Fruit fly (Drosophila melanogaster) whole organism, prepupa: ENCODE measurements around the gene Sems.

ENCODE experiments used
- CG10631 ChIP-seq: fragments of 200-800 bp; sonication (Bioruptor generic); optimal IDR thresholded peaks from 2 replicates; lab custom pipeline; 2016; ENCODE audit warnings: missing biosample characterization, missing genetic modification characterization
- CG10669 ChIP-seq: fragments of 200-800 bp; sonication (Bioruptor generic); optimal IDR thresholded peaks from 3 replicates; lab custom pipeline; 2018; ENCODE audit warnings: missing biosample characterization, mild to moderate bottlenecking, missing genetic modification characterization, moderate library complexity
- CG11902 ChIP-seq: fragments of 200-800 bp; sonication (Bioruptor generic); optimal IDR thresholded peaks from 3 replicates; lab custom pipeline; 2016; ENCODE audit warnings: missing biosample characterization, missing genetic modification characterization
- CG15336 ChIP-seq: fragments of 200-800 bp; sonication (Bioruptor generic); IDR thresholded peaks from 2 replicates; pipeline ENCODE4 v1.3.6; 2022; ENCODE audit warnings: missing biosample characterization, missing genetic modification characterization
- CG31627 ChIP-seq: fragments of 200-800 bp; sonication (Bioruptor generic); optimal IDR thresholded peaks from 3 replicates; lab custom pipeline; 2016; ENCODE audit warnings: missing biosample characterization, missing genetic modification characterization
- CG32006 ChIP-seq: fragments of 200-800 bp; sonication (Bioruptor generic); optimal IDR thresholded peaks from 3 replicates; lab custom pipeline; 2017; ENCODE audit warnings: missing biosample characterization, mild to moderate bottlenecking, missing genetic modification characterization
- CG34406 ChIP-seq: fragments of 200-800 bp; sonication (Bioruptor generic); optimal IDR thresholded peaks from 3 replicates; lab custom pipeline; 2016; ENCODE audit warnings: missing biosample characterization, missing genetic modification characterization
- CG3919 ChIP-seq: fragments of 200-800 bp; sonication (Bioruptor generic); optimal IDR thresholded peaks from 3 replicates; lab custom pipeline; 2016; ENCODE audit warnings: missing biosample characterization, missing genetic modification characterization
- CG4318 ChIP-seq: fragments of 200-800 bp; sonication (Bioruptor generic); optimal IDR thresholded peaks from 3 replicates; lab custom pipeline; 2017; ENCODE audit warnings: missing biosample characterization, mild to moderate bottlenecking, missing genetic modification characterization
- CG6163 ChIP-seq: fragments of 200-800 bp; sonication (Bioruptor generic); IDR thresholded peaks from 3 replicates; pipeline ENCODE4 v1.3.6; 2022; ENCODE audit warnings: missing biosample characterization, missing genetic modification characterization
- CG6276 ChIP-seq: fragments of 200-800 bp; sonication (Bioruptor generic); optimal IDR thresholded peaks from 2 replicates; lab custom pipeline; 2017; ENCODE audit warnings: missing biosample characterization, mild to moderate bottlenecking, missing genetic modification characterization
- CG6792 ChIP-seq: fragments of 200-800 bp; sonication (Bioruptor generic); optimal IDR thresholded peaks from 3 replicates; lab custom pipeline; 2016; ENCODE audit warnings: missing biosample characterization, missing genetic modification characterization
- CG6808 ChIP-seq: fragments of 200-800 bp; sonication (Bioruptor generic); optimal IDR thresholded peaks from 3 replicates; lab custom pipeline; 2017; ENCODE audit warnings: missing biosample characterization, missing genetic modification characterization, mild to moderate bottlenecking, moderate library complexity, missing genetic modification reagents
- CG6854 ChIP-seq: fragments of 200-800 bp; sonication (Bioruptor generic); optimal IDR thresholded peaks from 2 replicates; lab custom pipeline; 2017; ENCODE audit warnings: missing biosample characterization, mild to moderate bottlenecking, missing genetic modification characterization
- CG7368 ChIP-seq: fragments of 200-800 bp; sonication (Bioruptor generic); optimal IDR thresholded peaks from 3 replicates; lab custom pipeline; 2016; ENCODE audit warnings: missing biosample characterization, missing genetic modification characterization
- CG8119 ChIP-seq: fragments of 200-800 bp; sonication (Bioruptor generic); IDR thresholded peaks from 3 replicates; pipeline ENCODE4 v1.3.6; 2022; ENCODE audit warnings: missing biosample characterization, missing genetic modification characterization
- CG8632 ChIP-seq: fragments of 200-800 bp; sonication (Bioruptor generic); optimal IDR thresholded peaks from 3 replicates; lab custom pipeline; 2016; ENCODE audit warnings: missing biosample characterization, missing genetic modification characterization
- CG9139 ChIP-seq: fragments of 200-800 bp; sonication (Bioruptor generic); optimal IDR thresholded peaks from 3 replicates; lab custom pipeline; 2017; ENCODE audit warnings: missing biosample characterization, mild to moderate bottlenecking, missing genetic modification characterization
- Eip75B ChIP-seq: fragments of 200-800 bp; sonication (Bioruptor generic); optimal IDR thresholded peaks from 3 replicates; lab custom pipeline; 2016; ENCODE audit warnings: missing biosample characterization, missing genetic modification characterization
- Eip78C ChIP-seq: fragments of 200-800 bp; sonication (Bioruptor generic); peaks from one replicate; lab custom pipeline; 2016; ENCODE audit warnings: missing biosample characterization, missing genetic modification characterization
- Eip93F ChIP-seq: fragments of 200-800 bp; sonication (Bioruptor generic); optimal IDR thresholded peaks from 2 replicates; lab custom pipeline; 2016; ENCODE audit warnings: missing biosample characterization, mild to moderate bottlenecking, missing genetic modification characterization
- Ets21C ChIP-seq: fragments of 200-800 bp; sonication (Bioruptor generic); optimal IDR thresholded peaks from 3 replicates; lab custom pipeline; 2016; ENCODE audit warnings: missing biosample characterization, missing genetic modification characterization
- Ets96B ChIP-seq: fragments of 200-800 bp; optimal IDR thresholded peaks from 2 replicates; lab custom pipeline; 2019; ENCODE audit warnings: missing biosample characterization, mild to moderate bottlenecking, missing genetic modification characterization, moderate library complexity
- Gug ChIP-seq: fragments of 200-800 bp; sonication (Bioruptor generic); IDR thresholded peaks from 2 replicates; pipeline ENCODE4 v1.3.6; 2022; ENCODE audit warnings: missing biosample characterization, missing genetic modification characterization
- Hr38 ChIP-seq: sonication (Bioruptor generic); optimal IDR thresholded peaks from 2 replicates; lab custom pipeline; 2016; ENCODE audit warnings: missing biosample characterization, missing genetic modification characterization
- Hr39 ChIP-seq: fragments of 200-800 bp; sonication (Bioruptor generic); optimal IDR thresholded peaks from 2 replicates; lab custom pipeline; 2016; ENCODE audit warnings: missing biosample characterization, missing genetic modification characterization
- Hr4 ChIP-seq: fragments of 200-800 bp; sonication (Bioruptor generic); optimal IDR thresholded peaks from 3 replicates; lab custom pipeline; 2016; ENCODE audit warnings: missing biosample characterization, missing genetic modification characterization
- Lpt ChIP-seq: fragments of 200-800 bp; sonication (Bioruptor generic); optimal IDR thresholded peaks from 3 replicates; lab custom pipeline; 2016; ENCODE audit warnings: missing biosample characterization, missing genetic modification characterization
- Met ChIP-seq: fragments of 200-800 bp; sonication (Bioruptor generic); optimal IDR thresholded peaks from 3 replicates; lab custom pipeline; 2016; ENCODE audit warnings: missing biosample characterization, missing genetic modification characterization
- OdsH ChIP-seq: fragments of 200-800 bp; sonication (Bioruptor generic); optimal IDR thresholded peaks from 3 replicates; lab custom pipeline; 2016; ENCODE audit warnings: missing biosample characterization, missing genetic modification characterization
- Smox ChIP-seq: fragments of 200-800 bp; sonication (Bioruptor generic); optimal IDR thresholded peaks from 3 replicates; lab custom pipeline; 2016; ENCODE audit warnings: missing biosample characterization, missing genetic modification characterization
- Sox14 ChIP-seq: fragments of 200-800 bp; sonication (Bioruptor generic); optimal IDR thresholded peaks from 3 replicates; lab custom pipeline; 2016; ENCODE audit warnings: missing biosample characterization, missing genetic modification characterization
- Sox15 ChIP-seq: fragments of 200-800 bp; sonication (Bioruptor generic); optimal IDR thresholded peaks from 3 replicates; lab custom pipeline; 2016; ENCODE audit warnings: missing biosample characterization, missing genetic modification characterization
- achi ChIP-seq: fragments of 200-800 bp; sonication (Bioruptor generic); optimal IDR thresholded peaks from 3 replicates; lab custom pipeline; 2016; ENCODE audit warnings: missing biosample characterization, missing genetic modification characterization
- acj6 ChIP-seq: fragments of 200-800 bp; sonication (Bioruptor generic); optimal IDR thresholded peaks from 3 replicates; lab custom pipeline; 2016; ENCODE audit warnings: missing biosample characterization, missing genetic modification characterization
- dsx ChIP-seq: fragments of 200-800 bp; optimal IDR thresholded peaks from 3 replicates; lab custom pipeline; 2019; ENCODE audit warnings: missing biosample characterization, mild to moderate bottlenecking, missing genetic modification characterization, moderate library complexity; ENCODE audit not compliant: poor library complexity, severe bottlenecking
- eg ChIP-seq: fragments of 200-800 bp; sonication (Bioruptor generic); IDR thresholded peaks from 3 replicates; pipeline ENCODE4 v1.3.6; 2022; ENCODE audit warnings: missing biosample characterization, missing genetic modification characterization
- fkh ChIP-seq: fragments of 200-800 bp; sonication (Bioruptor generic); optimal IDR thresholded peaks from 3 replicates; lab custom pipeline; 2017; ENCODE audit warnings: missing biosample characterization, mild to moderate bottlenecking, missing genetic modification characterization, moderate library complexity
- salr ChIP-seq, 2 experiments: fragments of 200-800 bp; sonication (Bioruptor generic); optimal IDR thresholded peaks; 3 replicates each; lab custom pipeline; 2016 to 2018; ENCODE audit warnings: missing biosample characterization in 2 of 2, missing genetic modification characterization in 2 of 2, mild to moderate bottlenecking in 1 of 2
- spab ChIP-seq: fragments of 200-800 bp; sonication (Bioruptor generic); optimal IDR thresholded peaks from 2 replicates; lab custom pipeline; 2017; ENCODE audit warnings: missing biosample characterization, mild to moderate bottlenecking, missing genetic modification characterization, missing genetic modification reagents
- ss ChIP-seq, 2 experiments: fragments of 200-800 bp; sonication (Bioruptor generic); optimal IDR thresholded peaks; 2 replicates in 1 of 2; 3 replicates in 1 of 2; lab custom pipeline; 2017 to 2018; ENCODE audit warnings: mild to moderate bottlenecking in 2 of 2, missing biosample characterization in 2 of 2, missing genetic modification characterization in 2 of 2, moderate library complexity in 1 of 2
- svp ChIP-seq: fragments of 200-800 bp; sonication (Bioruptor generic); peaks from one replicate; lab custom pipeline; 2016; ENCODE audit warnings: missing biosample characterization, missing genetic modification characterization
- topi ChIP-seq: fragments of 200-800 bp; sonication (Bioruptor generic); optimal IDR thresholded peaks from 3 replicates; lab custom pipeline; 2016; ENCODE audit warnings: missing biosample characterization, missing genetic modification characterization

The Sems gene

DNA sequence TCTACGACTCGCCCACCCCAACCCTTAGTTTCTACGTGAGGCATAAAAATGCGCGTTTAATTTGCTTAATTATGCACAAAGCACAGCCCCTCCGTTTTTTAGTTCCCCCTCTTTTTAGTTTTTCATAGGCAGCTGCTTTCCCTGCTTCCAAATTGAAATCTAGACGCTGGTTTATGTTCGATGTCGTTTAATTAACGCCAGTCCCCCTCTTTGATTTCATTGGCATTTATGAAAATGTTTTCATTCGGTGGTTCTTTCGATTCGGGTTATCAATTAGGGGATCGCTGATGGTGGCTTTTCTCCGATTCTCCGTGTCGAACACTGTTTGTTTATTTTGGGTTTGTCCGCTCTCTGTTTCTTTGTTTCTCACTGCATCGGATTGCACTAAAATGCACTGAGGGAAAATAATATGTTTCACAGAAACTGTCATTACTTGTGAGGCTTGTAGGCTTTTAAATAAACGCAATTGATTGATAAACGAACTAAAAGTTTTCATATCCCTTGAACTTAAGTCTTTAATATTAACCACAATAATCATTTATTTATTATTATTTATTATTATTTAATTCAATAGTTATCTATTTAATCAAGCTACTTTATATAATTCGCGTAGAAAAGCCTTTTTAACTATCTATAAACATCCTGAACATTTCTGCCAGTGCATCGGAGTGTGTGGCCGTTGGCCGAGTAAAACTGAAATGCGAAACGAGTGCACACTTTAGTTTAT is 26.3 kb downstream of the Sems start (continued):
- peak; percentile 84 for TF ChIP-seq CG8119 (GFP tag; lab: Robert Waterston, UW)
- TF ChIP-seq spab (GFP tag; lab: Kevin White, UChicago) = peak; percentile 74
- peak; percentile 39 to 49 for TF ChIP-seq ss (GFP tag; optimal IDR thresholded peaks at IDR 0.05; lab: Kevin White, UChicago)
- TF ChIP-seq Met (GFP tag; lab: Kevin White, UChicago) = peak; percentile 40
- peak; percentile 60 for TF ChIP-seq CG7368 (GFP tag; lab: Kevin White, UChicago)
- no peak for TF ChIP-seq Ets21C (GFP tag; lab: Kevin White, UChicago)
- peak; percentile 30 for TF ChIP-seq Sox14 (GFP tag; lab: Kevin White, UChicago)
- TF ChIP-seq CG8632 (GFP tag; lab: Kevin White, UChicago) = peak; percentile 80
- TF ChIP-seq CG10669 (GFP tag; lab: Kevin White, UChicago) = peak; percentile 72
- TF ChIP-seq Ets96B (tag; lab: Kevin White, UChicago) = peak; percentile 79
- peak; percentile 36 for TF ChIP-seq topi
- TF ChIP-seq CG6854 (GFP tag; lab: Kevin White, UChicago) = no peak
- TF ChIP-seq CG10631 (GFP tag; lab: Kevin White, UChicago) = peak; percentile 69
- peak; percentile 0 to 46 for TF ChIP-seq salr (GFP tag; optimal IDR thresholded peaks at IDR 0.05; lab: Kevin White, UChicago)
- no peak for TF ChIP-seq CG31627 (GFP tag; lab: Kevin White, UChicago)
- no peak; the same call in 2 of the 3 replicates for TF ChIP-seq CG6163 (GFP tag; lab: Robert Waterston, UW)
- TF ChIP-seq Hr39 (GFP tag; lab: Kevin White, UChicago) = peak; percentile 11
- TF ChIP-seq dsx = peak; percentile 82
- TF ChIP-seq Eip78C (GFP tag; lab: Kevin White, UChicago) = peak; percentile 90
- no peak for TF ChIP-seq fkh (GFP tag; lab: Kevin White, UChicago)
- peak; percentile 75 for TF ChIP-seq CG34406
- no peak for TF ChIP-seq Hr38 (GFP tag; lab: Kevin White, UChicago)
- TF ChIP-seq Eip93F (GFP tag; lab: Kevin White, UChicago) = no peak
- TF ChIP-seq CG6792 (GFP tag; lab: Kevin White, UChicago) = peak; percentile 48
- TF ChIP-seq Eip75B (GFP tag; lab: Kevin White, UChicago) = peak; percentile 62
- TF ChIP-seq Sox15 = peak; percentile 37
- TF ChIP-seq eg = peak; percentile 63; the same call in 2 of the 3 replicates
- peak; percentile 67 for TF ChIP-seq CG6276
- TF ChIP-seq Gug (GFP tag; lab: Robert Waterston, UW) = peak; percentile 54; the same call in 1 of the 2 replicates
- peak; percentile 33 for TF ChIP-seq Smox (GFP tag; lab: Kevin White, UChicago)
- peak; percentile 75 for TF ChIP-seq CG15336
- peak; percentile 70 for TF ChIP-seq OdsH (GFP tag; lab: Kevin White, UChicago)
- peak; percentile 61 for TF ChIP-seq CG9139 (GFP tag; lab: Kevin White, UChicago)
- TF ChIP-seq achi = peak; percentile 78
- peak; percentile 67 for TF ChIP-seq acj6 (GFP tag; lab: Kevin White, UChicago)
- TF ChIP-seq CG11902 = peak; percentile 33
- TF ChIP-seq CG6808 = peak; percentile 61
- peak; percentile 62 for TF ChIP-seq Lpt (GFP tag; lab: Kevin White, UChicago)
- TF ChIP-seq CG4318 (GFP tag; lab: Kevin White, UChicago) = peak; percentile 70
- TF ChIP-seq CG3919 (GFP tag; lab: Kevin White, UChicago) = peak; percentile 59
- TF ChIP-seq, all 60 proteins: peak for 50

DNA sequence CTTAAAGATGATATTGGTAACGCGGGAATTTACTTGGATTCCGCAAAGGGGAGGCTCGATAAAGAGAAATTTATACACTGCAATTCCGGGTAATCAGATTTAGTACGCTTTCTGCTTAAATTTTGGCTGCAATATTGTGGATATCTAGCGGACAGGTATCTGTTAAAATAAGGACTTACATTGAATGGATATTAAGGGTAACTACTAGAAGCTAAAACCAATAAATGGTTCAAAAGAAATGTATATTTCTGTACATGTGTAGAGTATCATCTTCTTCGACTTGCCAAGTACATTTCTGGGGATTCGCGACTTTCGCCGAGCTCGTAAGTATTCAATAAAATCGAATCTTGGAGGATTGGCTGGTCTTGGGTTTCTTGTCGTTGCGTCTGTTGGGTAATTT is 27.1 kb downstream of the Sems start:
- TF ChIP-seq Hr4 (GFP tag; lab: Kevin White, UChicago) (no peak), CG15336 (0 out of 2 replicates have a peak, but pooled peaks have one; percentile 21), CG32006 (GFP tag; lab: Kevin White, UChicago) (peak; percentile 32), Ets21C (GFP tag; lab: Kevin White, UChicago) (no peak), OdsH (GFP tag; lab: Kevin White, UChicago) (peak; percentile 15), acj6 (GFP tag; lab: Kevin White, UChicago) (peak; percentile 1), Ets96B (tag; lab: Kevin White, UChicago) (peak; percentile 26), ss (GFP tag; optimal IDR thresholded peaks at IDR 0.05; lab: Kevin White, UChicago) (peak in 1 of 2 experiments; percentile 15), svp (GFP tag; lab: Kevin White, UChicago) (no peak), Eip75B (GFP tag; lab: Kevin White, UChicago) (peak; percentile 16), Eip78C (GFP tag; lab: Kevin White, UChicago) (peak; percentile 72), Smox (GFP tag; lab: Kevin White, UChicago) (no peak), CG10631 (GFP tag; lab: Kevin White, UChicago) (peak; percentile 9), CG6854 (GFP tag; lab: Kevin White, UChicago) (no peak), CG10669 (GFP tag; lab: Kevin White, UChicago) (peak; percentile 40)
